Worm (Caenorhabditis elegans) whole organism, late embryonic: ENCODE measurements around the gene cutl-1.
A peak's percentile ranks its signal among the peaks of the same experiment; 100 is the strongest.

Experiments used
- C08G9.2 ChIP-seq: sonication (generic microtip); optimal IDR thresholded peaks from 2 replicates; lab custom pipeline; 2016; ENCODE audit warnings: mild to moderate bottlenecking, missing genetic modification characterization, moderate library complexity, missing compliant biosample characterization
- K02D7.2 ChIP-seq: sonication (generic microtip); optimal IDR thresholded peaks from 2 replicates; lab custom pipeline; 2017; ENCODE audit warnings: mild to moderate bottlenecking, missing genetic modification characterization, missing compliant biosample characterization
- T23F11.4 ChIP-seq: fragments of 200-800 bp; sonication (Bioruptor generic); optimal IDR thresholded peaks from 2 replicates; lab custom pipeline; 2018; ENCODE audit warnings: mild to moderate bottlenecking, missing genetic modification characterization, missing compliant biosample characterization
- Y22D7AL.16 ChIP-seq: sonication (generic microtip); optimal IDR thresholded peaks from 2 replicates; lab custom pipeline; 2016; ENCODE audit warnings: missing genetic modification characterization, missing compliant biosample characterization
- ahr-1 ChIP-seq: sonication (generic microtip); optimal IDR thresholded peaks from 2 replicates; lab custom pipeline; 2016; ENCODE audit warnings: missing genetic modification characterization, missing compliant biosample characterization
- ama-1 ChIP-seq: fragments of 150-350 bp; optimal IDR thresholded peaks from 2 replicates; lab custom pipeline; 2014
- ceh-14 ChIP-seq: sonication (generic microtip); optimal IDR thresholded peaks from 2 replicates; lab custom pipeline; 2016; ENCODE audit warnings: missing genotype, missing genetic modification characterization, missing compliant biosample characterization
- ceh-19 ChIP-seq: fragments of 200-800 bp; sonication (Bioruptor generic); optimal IDR thresholded peaks from 2 replicates; lab custom pipeline; 2018; ENCODE audit warnings: mild to moderate bottlenecking, missing genetic modification characterization, missing compliant biosample characterization
- ceh-2 ChIP-seq: sonication (generic microtip); optimal IDR thresholded peaks from 2 replicates; lab custom pipeline; 2016; ENCODE audit warnings: missing genotype, missing genetic modification characterization, missing compliant biosample characterization
- ceh-31 ChIP-seq: sonication (generic microtip); optimal IDR thresholded peaks from 2 replicates; lab custom pipeline; 2016; ENCODE audit warnings: missing genetic modification characterization, missing compliant biosample characterization
- ceh-45 ChIP-seq: fragments of 200-800 bp; sonication (Bioruptor generic); IDR thresholded peaks from 2 replicates; pipeline ENCODE4 v1.3.6; 2022; ENCODE audit warnings: missing genetic modification reagents, missing genetic modification characterization, missing compliant biosample characterization
- ceh-9 ChIP-seq: sonication (generic microtip); optimal IDR thresholded peaks from 2 replicates; lab custom pipeline; 2016; ENCODE audit warnings: mild to moderate bottlenecking, missing genetic modification characterization, inconsistent platforms, missing compliant biosample characterization
- che-1 ChIP-seq: sonication (generic microtip); optimal IDR thresholded peaks from 2 replicates; lab custom pipeline; 2016; ENCODE audit warnings: mild to moderate bottlenecking, missing genetic modification characterization, missing compliant biosample characterization
- dmd-4 ChIP-seq: sonication (generic microtip); optimal IDR thresholded peaks from 2 replicates; lab custom pipeline; 2016; ENCODE audit warnings: borderline replicate concordance, missing genetic modification characterization, missing compliant biosample characterization
- fax-1 ChIP-seq: sonication (generic microtip); optimal IDR thresholded peaks from 2 replicates; lab custom pipeline; 2016; ENCODE audit warnings: missing genotype, missing genetic modification characterization, missing compliant biosample characterization
- fkh-6 ChIP-seq: sonication (generic microtip); optimal IDR thresholded peaks from 2 replicates; lab custom pipeline; 2016; ENCODE audit warnings: missing genetic modification characterization, missing compliant biosample characterization
- hlh-6 ChIP-seq: sonication (generic microtip); optimal IDR thresholded peaks from 2 replicates; lab custom pipeline; 2016; ENCODE audit warnings: missing genotype, missing genetic modification characterization, missing compliant biosample characterization
- hlh-8 ChIP-seq: sonication (generic microtip); optimal IDR thresholded peaks from 2 replicates; lab custom pipeline; 2016; ENCODE audit warnings: missing genotype, missing genetic modification characterization, missing compliant biosample characterization
- madf-2 ChIP-seq: sonication (generic microtip); optimal IDR thresholded peaks from 2 replicates; lab custom pipeline; 2017; ENCODE audit warnings: missing genetic modification characterization, missing compliant biosample characterization
- mec-3 ChIP-seq: sonication (generic microtip); optimal IDR thresholded peaks from 2 replicates; lab custom pipeline; 2016; ENCODE audit warnings: borderline replicate concordance, missing genetic modification characterization, missing compliant biosample characterization
- nfya-1 ChIP-seq: sonication (generic microtip); optimal IDR thresholded peaks from 2 replicates; lab custom pipeline; 2017; ENCODE audit warnings: missing genetic modification characterization, mild to moderate bottlenecking, missing compliant biosample characterization, antibody characterized with exemption, moderate library complexity
- nhr-232 ChIP-seq: sonication (generic microtip); optimal IDR thresholded peaks from 2 replicates; lab custom pipeline; 2016; ENCODE audit warnings: missing genetic modification characterization, missing compliant biosample characterization
- npax-4 ChIP-seq: sonication (generic microtip); optimal IDR thresholded peaks from 2 replicates; lab custom pipeline; 2016; ENCODE audit warnings: missing genetic modification characterization, missing compliant biosample characterization
- pat-9 ChIP-seq: fragments of 200-800 bp; sonication (Bioruptor generic); optimal IDR thresholded peaks from 2 replicates; lab custom pipeline; 2018; ENCODE audit warnings: mild to moderate bottlenecking, missing genetic modification characterization, moderate library complexity, missing compliant biosample characterization
- pax-1 ChIP-seq: fragments of 150-350 bp; optimal IDR thresholded peaks from 2 replicates; lab custom pipeline; 2014; ENCODE audit warnings: missing biosample characterization, missing genetic modification characterization
- pha-2 ChIP-seq: sonication (generic microtip); optimal IDR thresholded peaks from 2 replicates; lab custom pipeline; 2017; ENCODE audit warnings: mild to moderate bottlenecking, missing genetic modification characterization, missing compliant biosample characterization
- pha-4 ChIP-seq: fragments of 150-350 bp; optimal IDR thresholded peaks from 2 replicates; lab custom pipeline; 2018; ENCODE audit warnings: missing biosample characterization, missing genetic modification reagents, missing genetic modification characterization
- ref-2 ChIP-seq: sonication (generic microtip); optimal IDR thresholded peaks from 2 replicates; lab custom pipeline; 2016; ENCODE audit warnings: missing genetic modification characterization, missing compliant biosample characterization
- rnt-1 ChIP-seq: sonication (generic microtip); optimal IDR thresholded peaks from 2 replicates; lab custom pipeline; 2016; ENCODE audit warnings: missing genetic modification characterization, missing compliant biosample characterization
- sdc-2 ChIP-seq: sonication (generic microtip); optimal IDR thresholded peaks from 2 replicates; lab custom pipeline; 2016; ENCODE audit warnings: missing genotype, missing genetic modification characterization, missing compliant biosample characterization
- sox-4 ChIP-seq: sonication (generic microtip); optimal IDR thresholded peaks from 2 replicates; lab custom pipeline; 2017; ENCODE audit warnings: mild to moderate bottlenecking, missing genetic modification characterization, inconsistent platforms, missing compliant biosample characterization
- tbx-2 ChIP-seq: sonication (generic microtip); optimal IDR thresholded peaks from 2 replicates; lab custom pipeline; 2016; ENCODE audit warnings: missing genetic modification characterization, missing compliant biosample characterization
- unc-86 ChIP-seq: sonication (generic microtip); optimal IDR thresholded peaks from 2 replicates; lab custom pipeline; 2016; ENCODE audit warnings: missing genetic modification characterization, missing compliant biosample characterization
- zip-5 ChIP-seq: sonication (generic microtip); optimal IDR thresholded peaks from 2 replicates; lab custom pipeline; 2016; ENCODE audit warnings: missing genetic modification characterization, missing compliant biosample characterization

Gene cutl-1

ce11 chrV:13415462-13415861 is 9.5 kb upstream of the cutl-1 start:
- TF ChIP-seq T23F11.4 (GFP tag; lab: Kevin White, UChicago) (peak; percentile 73), ceh-45 (GFP tag; lab: Robert Waterston, UW) (no peak), K02D7.2 (tag; lab: Kevin White, UChicago) (peak; percentile 59), fkh-6 (tag; lab: Kevin White, UChicago) (peak; percentile 26), hlh-6 (no peak), sdc-2 (tag; lab: Kevin White, UChicago) (peak; percentile 12), che-1 (tag; lab: Kevin White, UChicago) (peak; percentile 35), nhr-232 (tag; lab: Kevin White, UChicago) (peak; percentile 21)

DNA sequence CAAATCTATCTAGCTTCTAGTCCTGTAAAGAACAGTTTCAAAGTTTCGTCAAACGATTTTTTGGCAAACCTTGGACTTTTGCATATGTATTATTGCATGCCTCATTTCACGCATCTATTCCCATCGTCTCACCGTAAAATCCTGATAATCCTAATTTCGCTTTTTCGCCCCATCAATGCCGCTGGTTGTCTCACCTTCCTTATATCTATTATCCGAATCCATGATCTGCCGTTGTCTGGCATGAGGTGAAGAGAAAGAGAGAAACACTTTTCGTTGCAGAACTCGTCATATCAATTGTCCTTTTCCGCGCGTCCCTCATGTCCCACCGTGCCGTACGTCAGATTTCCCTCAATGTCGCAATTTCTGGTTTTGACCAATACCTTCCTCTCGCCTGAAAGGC is 8.7 kb upstream of the cutl-1 start, which contains the start of gene cut-2:
Gene cut-2 (plus strand): TSS at position 365 of the 400 bp plus-strand sequence.
- TF ChIP-seq rnt-1 (tag; lab: Kevin White, UChicago) = peak; percentile 31
- no peak for TF ChIP-seq T23F11.4 (GFP tag; lab: Kevin White, UChicago)

ce11 chrV:13413301-13413700 is 7.4 kb upstream of the cutl-1 start:
- no peak for TF ChIP-seq pax-1 (tag; lab: Kevin White, UChicago)
- TF ChIP-seq ceh-2 (tag; lab: Kevin White, UChicago) = no peak
- TF ChIP-seq dmd-4 = no peak
- TF ChIP-seq zip-5 (tag; lab: Kevin White, UChicago) = no peak
- no peak for TF ChIP-seq npax-4
- TF ChIP-seq mec-3 (tag; lab: Kevin White, UChicago) = no peak
- no peak for TF ChIP-seq ceh-31 (tag; lab: Kevin White, UChicago)
- TF ChIP-seq pha-2 (tag; lab: Kevin White, UChicago) = no peak
- no peak for TF ChIP-seq sdc-2 (tag; lab: Kevin White, UChicago)
- no peak for TF ChIP-seq ceh-9 (tag; lab: Kevin White, UChicago)
- TF ChIP-seq Y22D7AL.16 (tag; lab: Kevin White, UChicago) = no peak
- no peak for TF ChIP-seq che-1 (tag; lab: Kevin White, UChicago)
- TF ChIP-seq ahr-1 (tag; lab: Kevin White, UChicago) = no peak
- TF ChIP-seq pat-9 (tag; lab: Kevin White, UChicago) = no peak
- TF ChIP-seq, all 69 proteins: peak for 0

- TF ChIP-seq ceh-45 (GFP tag; lab: Robert Waterston, UW) (no peak), ceh-14 (no peak), Y22D7AL.16 (tag; lab: Kevin White, UChicago) (no peak), unc-86 (tag; lab: Kevin White, UChicago) (no peak), fax-1 (tag; lab: Kevin White, UChicago) (no peak)
Observed at ce11 chrV:13411992-13412298, 6.0 kb upstream of the cutl-1 start.

ce11 chrV:13411225-13411991 is 5.5 kb upstream of the cutl-1 start:
- TF ChIP-seq hlh-8 (tag; lab: Kevin White, UChicago) (no peak), madf-2 (tag; lab: Kevin White, UChicago) (no peak), pat-9 (tag; lab: Kevin White, UChicago) (no peak), sox-4 (tag; lab: Kevin White, UChicago) (no peak), ref-2 (tag; lab: Kevin White, UChicago) (no peak), tbx-2 (tag; lab: Kevin White, UChicago) (no peak), ceh-19 (peak; percentile 17), C08G9.2 (tag; lab: Kevin White, UChicago) (no peak), ama-1 (no peak), rnt-1 (tag; lab: Kevin White, UChicago) (no peak), nfya-1 (tag; lab: Kevin White, UChicago) (no peak), pha-4 (tag; lab: Kevin White, UChicago) (no peak), fkh-6 (tag; lab: Kevin White, UChicago) (peak; percentile 5)
